Fruit fly (Drosophila melanogaster): ENCODE results near the gene bdl.
A peak's percentile ranks its signal among the peaks of the same experiment; 100 is the strongest.

The bdl gene

dm6 chr2L:4375035-4376009, 51.0 kb downstream of the bdl start (continued):
- TF ChIP-seq CG1832 (GFP tag; optimal IDR thresholded peaks at IDR 0.05) (no peak), CG12219 (GFP tag; optimal IDR thresholded peaks at IDR 0.05) (no peak), CG7928 (GFP tag; optimal IDR thresholded peaks at IDR 0.05) (no peak), grn (GFP tag; optimal IDR thresholded peaks at IDR 0.05) (no peak), CG14710 (tag; optimal IDR thresholded peaks at IDR 0.05) (no peak), CG4282 (GFP tag; optimal IDR thresholded peaks at IDR 0.05) (no peak), sob (GFP tag; IDR thresholded peaks at IDR 0.05) (peak; percentile 46)

- no peak for TF ChIP-seq sob (GFP tag; IDR thresholded peaks at IDR 0.05)
- 0 out of 2 replicates have a peak, but pooled peaks have one; percentile 45 for TF ChIP-seq aop (GFP tag; IDR thresholded peaks at IDR 0.05)
- no peak for TF ChIP-seq cad (GFP tag; optimal IDR thresholded peaks at IDR 0.05)
- no peak for TF ChIP-seq Ets97D (GFP tag; optimal IDR thresholded peaks at IDR 0.05)
- peak; percentile 79 for TF ChIP-seq crol (GFP tag; IDR thresholded peaks at IDR 0.05)
- TF ChIP-seq CG11093 (GFP tag; IDR thresholded peaks at IDR 0.05), result no peak
- TF ChIP-seq CG10274 (GFP tag; optimal IDR thresholded peaks at IDR 0.05), result no peak
- no peak for TF ChIP-seq CG3838 (GFP tag; optimal IDR thresholded peaks at IDR 0.05)
- no peak for TF ChIP-seq pita (GFP tag; optimal IDR thresholded peaks at IDR 0.05)
- peak in 1 of 2 experiments; percentile 69 for TF ChIP-seq Hr78 (GFP tag; optimal IDR thresholded peaks at IDR 0.05)
Observed at dm6 chr2L:4377747-4378146, 53.4 kb downstream of the bdl start.

- TF ChIP-seq CG15479 (GFP tag; optimal IDR thresholded peaks at IDR 0.05) (peak; percentile 46), sens (GFP tag) (peak; percentile 69), CG15696 (tag; optimal IDR thresholded peaks at IDR 0.05) (peak; percentile 46), ham (GFP tag; IDR thresholded peaks at IDR 0.05) (no peak), Sry-β (GFP tag; optimal IDR thresholded peaks at IDR 0.05) (no peak), B-H2 (GFP tag; optimal IDR thresholded peaks at IDR 0.05) (no peak), grn (GFP tag; optimal IDR thresholded peaks at IDR 0.05) (peak; percentile 9), bowl (GFP tag; IDR thresholded peaks at IDR 0.05) (no peak), zen (tag; optimal IDR thresholded peaks at IDR 0.05) (peak; percentile 68), kni (GFP tag; optimal IDR thresholded peaks at IDR 0.05) (peak; percentile 12), eve (GFP tag; optimal IDR thresholded peaks at IDR 0.05) (peak in 1 of 2 experiments; percentile 47), CG14860 (GFP tag; IDR thresholded peaks at IDR 0.05; ENCODE audit: partially characterized antibody) (no peak), chm (GFP tag; IDR thresholded peaks at IDR 0.05) (0 out of 2 replicates have a peak, but pooled peaks have one; percentile 9), aop (GFP tag; IDR thresholded peaks at IDR 0.05) (peak; percentile 21; the same call in 1 of the 2 replicates), bcd (GFP tag; optimal IDR thresholded peaks at IDR 0.05) (no peak), emc (GFP tag; optimal IDR thresholded peaks at IDR 0.05) (no peak), CG9876 (GFP tag; optimal IDR thresholded peaks at IDR 0.05) (no peak), wek (GFP tag; optimal IDR thresholded peaks at IDR 0.05) (no peak), tll (GFP tag; optimal IDR thresholded peaks at IDR 0.05) (peak in 1 of 2 experiments; percentile 87), odd (GFP tag; optimal IDR thresholded peaks at IDR 0.05) (no peak), Usf (GFP tag; optimal IDR thresholded peaks at IDR 0.05) (no peak), onecut (GFP tag; IDR thresholded peaks at IDR 0.05) (peak; percentile 39; the same call in 1 of the 2 replicates), CG2712 (tag; optimal IDR thresholded peaks at IDR 0.05) (no peak)
Observed at dm6 chr2L:4378380-4378779, 54.0 kb downstream of the bdl start.

All from whole organism, embryonic.